Worm (Caenorhabditis elegans): ENCODE results near the gene romo-1.

Gene romo-1

ce11 chrII:13279216-13280123 is 41.8 kb upstream of the romo-1 start:
- TF ChIP-seq unc-55 (GFP tag; optimal IDR thresholded peaks at IDR 0.05) (peak; percentile 0), ztf-4 (tag; optimal IDR thresholded peaks at IDR 0.05) (peak; percentile 54), elt-1 (tag; optimal IDR thresholded peaks at IDR 0.05) (no peak), sma-3 (GFP tag; optimal IDR thresholded peaks at IDR 0.05) (peak; percentile 28)

DNA sequence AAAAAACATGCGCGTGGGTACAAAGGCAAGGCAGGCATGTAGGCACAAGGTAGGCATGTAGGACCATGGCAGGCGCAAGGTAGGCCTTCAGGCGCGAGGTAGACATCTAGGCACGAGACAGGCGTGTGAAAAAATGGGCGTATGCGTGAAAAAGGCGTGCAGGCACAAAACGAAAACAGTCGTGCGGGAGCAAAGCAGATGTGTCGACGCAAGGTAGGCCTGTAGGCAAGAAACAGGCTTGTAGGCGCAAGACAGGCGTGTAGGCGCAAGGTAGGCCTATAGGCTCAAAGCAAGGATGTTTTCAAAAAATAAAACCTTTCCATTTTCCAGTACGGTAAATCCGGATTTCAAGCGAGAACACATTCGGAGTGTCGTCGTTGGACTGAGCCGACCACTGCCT is 41.0 kb upstream of the romo-1 start:
- TF ChIP-seq gmeb-1 (tag; optimal IDR thresholded peaks at IDR 0.05) (no peak), nhr-25 (tag; optimal IDR thresholded peaks at IDR 0.05) (no peak), nhr-21 (tag; optimal IDR thresholded peaks at IDR 0.05) (no peak), nhr-77 (tag; optimal IDR thresholded peaks at IDR 0.05) (no peak), ZK546.5 (tag; optimal IDR thresholded peaks at IDR 0.05) (no peak), sma-3 (GFP tag; optimal IDR thresholded peaks at IDR 0.05) (no peak), skn-1 (tag; optimal IDR thresholded peaks at IDR 0.05) (no peak)

ce11 chrII:13278214-13278613 is 40.5 kb upstream of the romo-1 start:
- TF ChIP-seq ztf-1 (GFP tag; conservative IDR thresholded peaks at IDR 0.05): no peak

DNA sequence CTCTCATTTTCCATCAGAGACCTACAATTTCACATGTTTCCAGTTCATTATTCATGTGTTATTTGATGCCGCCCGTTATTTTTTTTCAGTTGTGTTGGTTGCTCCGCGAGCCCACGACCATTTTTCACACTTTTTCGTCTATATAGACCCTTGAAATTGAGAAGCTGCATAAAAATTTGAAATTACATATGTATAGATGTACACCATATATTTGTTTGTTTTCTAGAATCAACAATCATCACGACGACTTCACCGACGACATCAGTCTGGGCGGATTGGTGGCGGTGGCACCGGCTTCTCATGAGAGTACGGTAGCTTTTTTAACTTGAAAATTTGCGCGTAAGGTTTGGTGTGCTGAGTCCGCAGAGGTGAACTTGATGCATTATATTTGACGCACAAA is 33.1 kb upstream of the romo-1 start, which contains the start of gene Y48C3A.5:
Gene Y48C3A.5, plus strand, starts transcription at position 301 of the 400 bp plus-strand sequence.
- TF ChIP-seq ceh-16 (tag; optimal IDR thresholded peaks at IDR 0.05): no peak
- no peak for TF ChIP-seq zag-1 (tag; optimal IDR thresholded peaks at IDR 0.05)
- TF ChIP-seq aly-2 (tag; optimal IDR thresholded peaks at IDR 0.05): no peak
- TF ChIP-seq snpc-4 (tag; optimal IDR thresholded peaks at IDR 0.05): no peak
- TF ChIP-seq fos-1 (tag; optimal IDR thresholded peaks at IDR 0.05): no peak
- TF ChIP-seq sma-3 (GFP tag; optimal IDR thresholded peaks at IDR 0.05): no peak

DNA sequence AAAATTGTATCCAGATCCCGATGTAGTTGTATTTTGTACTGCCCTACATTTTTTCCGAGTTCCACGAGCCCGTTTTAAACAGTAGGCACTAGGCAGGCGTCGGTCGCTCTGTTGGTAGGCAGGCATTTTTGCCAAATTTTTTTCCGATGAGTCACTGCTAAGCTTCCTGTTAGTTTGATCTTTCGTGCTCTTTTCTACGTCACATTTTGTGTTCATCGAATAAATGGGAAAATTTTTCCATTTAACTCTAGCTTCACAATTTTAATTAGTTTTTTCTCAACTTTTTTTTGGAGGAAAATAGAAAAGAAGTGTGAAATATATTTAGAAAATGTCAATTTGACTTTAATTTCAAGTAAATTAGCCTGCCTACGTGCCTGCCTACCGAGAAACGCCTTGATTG is 29.6 kb upstream of the romo-1 start:
- TF ChIP-seq unc-39 (tag; optimal IDR thresholded peaks at IDR 0.05) (no peak), alr-1 (tag; optimal IDR thresholded peaks at IDR 0.05) (no peak), sma-9 (GFP tag; optimal IDR thresholded peaks at IDR 0.05) (no peak), sma-9 (tag; optimal IDR thresholded peaks at IDR 0.05) (no peak), mbf-1 (tag; optimal IDR thresholded peaks at IDR 0.05) (no peak), nhr-237 (tag; optimal IDR thresholded peaks at IDR 0.05) (no peak), fos-1 (tag; optimal IDR thresholded peaks at IDR 0.05) (no peak), ceh-16 (tag; optimal IDR thresholded peaks at IDR 0.05) (no peak), skn-1 (tag; optimal IDR thresholded peaks at IDR 0.05) (no peak), lin-39 (tag; optimal IDR thresholded peaks at IDR 0.05) (no peak), nhr-10 (tag; optimal IDR thresholded peaks at IDR 0.05) (no peak), ceh-82 (tag; optimal IDR thresholded peaks at IDR 0.05) (no peak), ztf-11 (tag; optimal IDR thresholded peaks at IDR 0.05) (no peak), sem-4 (tag; optimal IDR thresholded peaks at IDR 0.05) (no peak), unc-62 (GFP tag; optimal IDR thresholded peaks at IDR 0.05) (no peak), dmd-4 (tag; optimal IDR thresholded peaks at IDR 0.05) (no peak), egl-27 (tag; optimal IDR thresholded peaks at IDR 0.05) (no peak), mdl-1 (tag; optimal IDR thresholded peaks at IDR 0.05) (no peak), ztf-1 (GFP tag; conservative IDR thresholded peaks at IDR 0.05) (no peak), gmeb-1 (tag; optimal IDR thresholded peaks at IDR 0.05) (no peak)

ce11 chrII:13260540-13260939 is 22.8 kb upstream of the romo-1 start:
- no peak for TF ChIP-seq elt-3 (tag; optimal IDR thresholded peaks at IDR 0.05)
- no peak for TF ChIP-seq sem-4 (tag; optimal IDR thresholded peaks at IDR 0.05)
- no peak for TF ChIP-seq nhr-23 (tag; optimal IDR thresholded peaks at IDR 0.05)
- TF ChIP-seq nhr-6 (tag; optimal IDR thresholded peaks at IDR 0.05): no peak
- TF ChIP-seq lin-13 (GFP tag; optimal IDR thresholded peaks at IDR 0.05): no peak
- TF ChIP-seq lsy-2 (tag; optimal IDR thresholded peaks at IDR 0.05): no peak
- no peak for TF ChIP-seq lin-39 (tag; optimal IDR thresholded peaks at IDR 0.05)
- no peak for TF ChIP-seq nhr-21 (tag; optimal IDR thresholded peaks at IDR 0.05)
- TF ChIP-seq blmp-1 (tag; optimal IDR thresholded peaks at IDR 0.05; ENCODE audit: insufficient read depth): no peak
